Fruit fly (Drosophila melanogaster): ENCODE data around the gene CG16974.

The CG16974 gene

dm6 chr2L:13145035-13145683 is 46.6 kb downstream of the CG16974 start (continued):
- peak; percentile 28 for TF ChIP-seq CG31627 (GFP tag; optimal IDR thresholded peaks at IDR 0.05)
- no peak for TF ChIP-seq Eip93F (GFP tag; optimal IDR thresholded peaks at IDR 0.05)
- no peak for TF ChIP-seq CG6808 (GFP tag; optimal IDR thresholded peaks at IDR 0.05)
- no peak for TF ChIP-seq fd85E (GFP tag; optimal IDR thresholded peaks at IDR 0.05)
- TF ChIP-seq Eip75B (GFP tag; optimal IDR thresholded peaks at IDR 0.05) = no peak
- TF ChIP-seq Hr4 (GFP tag; optimal IDR thresholded peaks at IDR 0.05) = peak; percentile 75
- peak; percentile 69 for TF ChIP-seq Eip78C (GFP tag)
- peak; percentile 43 for TF ChIP-seq pdm3 (GFP tag; optimal IDR thresholded peaks at IDR 0.05)
- no peak for TF ChIP-seq CG11902 (GFP tag; optimal IDR thresholded peaks at IDR 0.05)
- peak; percentile 5 for TF ChIP-seq CG10631 (GFP tag; optimal IDR thresholded peaks at IDR 0.05)
- peak; percentile 1 for TF ChIP-seq Sox14 (GFP tag; optimal IDR thresholded peaks at IDR 0.05)
- TF ChIP-seq CG6792 (GFP tag; optimal IDR thresholded peaks at IDR 0.05) = peak; percentile 26
- peak; percentile 61 for TF ChIP-seq CG32006 (GFP tag; optimal IDR thresholded peaks at IDR 0.05)
- no peak for TF ChIP-seq fd59A (GFP tag; optimal IDR thresholded peaks at IDR 0.05)
- no peak for TF ChIP-seq dsx (GFP tag; optimal IDR thresholded peaks at IDR 0.05; ENCODE audit: poor library complexity, severe bottlenecking)

- TF ChIP-seq esn (GFP tag; optimal IDR thresholded peaks at IDR 0.05) (no peak), CG11762 (GFP tag; optimal IDR thresholded peaks at IDR 0.05; ENCODE audit: insufficient read depth) (no peak)
Measured at dm6 chr2L:13143522-13143921, 48.3 kb downstream of the CG16974 start, which contains the start of gene CG16978. CG16978 (minus strand) TSS chr2L:13143622.

dm6 chr2L:13142803-13143202 is 49.0 kb downstream of the CG16974 start, which contains the start of gene CG9928:
CG9928 (minus strand) TSS chr2L:13142903.
- TF ChIP-seq svp (GFP tag) = peak; percentile 81
- TF ChIP-seq dsx (GFP tag; optimal IDR thresholded peaks at IDR 0.05; ENCODE audit: poor library complexity, severe bottlenecking) = no peak

dm6 chr2L:13140891-13141290 is 50.9 kb downstream of the CG16974 start:
- TF ChIP-seq esn (GFP tag; optimal IDR thresholded peaks at IDR 0.05) = no peak
- no peak for TF ChIP-seq salr (GFP tag; optimal IDR thresholded peaks at IDR 0.05)
- no peak for TF ChIP-seq achi (GFP tag; optimal IDR thresholded peaks at IDR 0.05)
- no peak for TF ChIP-seq Ets21C (GFP tag; optimal IDR thresholded peaks at IDR 0.05)
- no peak for TF ChIP-seq CG7368 (GFP tag; optimal IDR thresholded peaks at IDR 0.05)
- TF ChIP-seq dsx (GFP tag; optimal IDR thresholded peaks at IDR 0.05; ENCODE audit: poor library complexity, severe bottlenecking) = no peak
- no peak for TF ChIP-seq Smox (GFP tag; optimal IDR thresholded peaks at IDR 0.05)
- no peak for TF ChIP-seq OdsH (GFP tag; optimal IDR thresholded peaks at IDR 0.05)
- TF ChIP-seq topi (GFP tag; optimal IDR thresholded peaks at IDR 0.05) = no peak
- TF ChIP-seq CG8119 (GFP tag; IDR thresholded peaks at IDR 0.05) = no peak
- TF ChIP-seq CG31627 (GFP tag; optimal IDR thresholded peaks at IDR 0.05) = no peak
- TF ChIP-seq Blimp-1 (GFP tag; optimal IDR thresholded peaks at IDR 0.05) = no peak

dm6 chr2L:13135929-13136328 is 55.9 kb downstream of the CG16974 start:
- TF ChIP-seq Met (GFP tag; optimal IDR thresholded peaks at IDR 0.05) = no peak
- TF ChIP-seq OdsH (GFP tag; optimal IDR thresholded peaks at IDR 0.05) = no peak
- no peak for TF ChIP-seq fd85E (GFP tag; optimal IDR thresholded peaks at IDR 0.05)
- TF ChIP-seq CG6792 (GFP tag; optimal IDR thresholded peaks at IDR 0.05) = no peak
- no peak for TF ChIP-seq spab (GFP tag; optimal IDR thresholded peaks at IDR 0.05)
- TF ChIP-seq CG15336 (GFP tag; IDR thresholded peaks at IDR 0.05) = no peak
- TF ChIP-seq CG31627 (GFP tag; optimal IDR thresholded peaks at IDR 0.05) = no peak
- no peak for TF ChIP-seq CG8119 (GFP tag; IDR thresholded peaks at IDR 0.05)
- no peak for TF ChIP-seq Ets96B (tag; optimal IDR thresholded peaks at IDR 0.05)
- TF ChIP-seq Hr4 (GFP tag; optimal IDR thresholded peaks at IDR 0.05) = no peak
- TF ChIP-seq ss (GFP tag; optimal IDR thresholded peaks at IDR 0.05) = no peak
- no peak for TF ChIP-seq CG9139 (GFP tag; optimal IDR thresholded peaks at IDR 0.05)
- no peak for TF ChIP-seq fd59A (GFP tag; optimal IDR thresholded peaks at IDR 0.05)
- TF ChIP-seq CG16779 (tag; optimal IDR thresholded peaks at IDR 0.05) = no peak
- no peak for TF ChIP-seq CG6854 (GFP tag; optimal IDR thresholded peaks at IDR 0.05)
- no peak for TF ChIP-seq topi (GFP tag; optimal IDR thresholded peaks at IDR 0.05)
- TF ChIP-seq CG34406 (GFP tag; optimal IDR thresholded peaks at IDR 0.05) = no peak
- no peak for TF ChIP-seq CG6276 (GFP tag; optimal IDR thresholded peaks at IDR 0.05)
- no peak for TF ChIP-seq CG32006 (GFP tag; optimal IDR thresholded peaks at IDR 0.05)
- no peak for TF ChIP-seq salr (GFP tag; optimal IDR thresholded peaks at IDR 0.05)

Data from whole organism, prepupa.